Fruit fly (Drosophila melanogaster): ENCODE measurements around the gene Psf3.

Psf3 gene

dm6 chrX:10367372-10367771 lies 18.3 kb downstream of the Psf3 start, which contains the start of gene CG32679:
TSS of gene CG32679 (minus strand) at chrX:10367472.
- TF ChIP-seq Sox15 (GFP tag; optimal IDR thresholded peaks at IDR 0.05) (no peak), Eip78C (GFP tag) (no peak), CG32006 (GFP tag; optimal IDR thresholded peaks at IDR 0.05) (no peak), CG7368 (GFP tag; optimal IDR thresholded peaks at IDR 0.05) (no peak), CG11294 (GFP tag; IDR thresholded peaks at IDR 0.05) (no peak), Eip93F (GFP tag; optimal IDR thresholded peaks at IDR 0.05) (no peak), Sox14 (GFP tag; optimal IDR thresholded peaks at IDR 0.05) (no peak), Blimp-1 (GFP tag; optimal IDR thresholded peaks at IDR 0.05) (no peak), topi (GFP tag; optimal IDR thresholded peaks at IDR 0.05) (no peak), pdm3 (GFP tag; optimal IDR thresholded peaks at IDR 0.05) (no peak), CG8632 (GFP tag; optimal IDR thresholded peaks at IDR 0.05) (no peak), CG1621 (tag; optimal IDR thresholded peaks at IDR 0.05) (no peak), ss (GFP tag; optimal IDR thresholded peaks at IDR 0.05) (no peak), esn (GFP tag; optimal IDR thresholded peaks at IDR 0.05) (no peak), Gug (GFP tag; IDR thresholded peaks at IDR 0.05) (no peak)

- TF ChIP-seq achi (GFP tag; optimal IDR thresholded peaks at IDR 0.05): peak; percentile 36
- no peak for TF ChIP-seq Hr39 (GFP tag; optimal IDR thresholded peaks at IDR 0.05)
- TF ChIP-seq dac (GFP tag; optimal IDR thresholded peaks at IDR 0.05): no peak
- TF ChIP-seq net (GFP tag; optimal IDR thresholded peaks at IDR 0.05): no peak
- peak; percentile 43 for TF ChIP-seq vri (GFP tag; optimal IDR thresholded peaks at IDR 0.05)
- TF ChIP-seq Smox (GFP tag; optimal IDR thresholded peaks at IDR 0.05): no peak
- TF ChIP-seq acj6 (GFP tag; optimal IDR thresholded peaks at IDR 0.05): no peak
- no peak for TF ChIP-seq fd85E (GFP tag; optimal IDR thresholded peaks at IDR 0.05)
- no peak for TF ChIP-seq OdsH (GFP tag; optimal IDR thresholded peaks at IDR 0.05)
- TF ChIP-seq CG6808 (GFP tag; optimal IDR thresholded peaks at IDR 0.05): no peak
- TF ChIP-seq CG8119 (GFP tag; IDR thresholded peaks at IDR 0.05): no peak
- peak; percentile 89 for TF ChIP-seq Eip78C (GFP tag)
- no peak for TF ChIP-seq Sox15 (GFP tag; optimal IDR thresholded peaks at IDR 0.05)
- no peak for TF ChIP-seq Blimp-1 (GFP tag; optimal IDR thresholded peaks at IDR 0.05)
- no peak for TF ChIP-seq Ets96B (tag; optimal IDR thresholded peaks at IDR 0.05)
- peak; percentile 39 for TF ChIP-seq svp (GFP tag)
- TF ChIP-seq CG8319 (GFP tag; optimal IDR thresholded peaks at IDR 0.05): no peak
- no peak for TF ChIP-seq salr (GFP tag; optimal IDR thresholded peaks at IDR 0.05)
- TF ChIP-seq pdm3 (GFP tag; optimal IDR thresholded peaks at IDR 0.05): peak; percentile 18
- no peak for TF ChIP-seq Gug (GFP tag; IDR thresholded peaks at IDR 0.05)
- TF ChIP-seq CG6276 (GFP tag; optimal IDR thresholded peaks at IDR 0.05): peak; percentile 2
- peak; percentile 55 for TF ChIP-seq dsx (GFP tag; optimal IDR thresholded peaks at IDR 0.05; ENCODE audit: poor library complexity, severe bottlenecking)
- no peak for TF ChIP-seq cyc (GFP tag; optimal IDR thresholded peaks at IDR 0.05)
- no peak for TF ChIP-seq CG7368 (GFP tag; optimal IDR thresholded peaks at IDR 0.05)
- no peak for TF ChIP-seq CG8632 (GFP tag; optimal IDR thresholded peaks at IDR 0.05)
- TF ChIP-seq CG6163 (GFP tag; IDR thresholded peaks at IDR 0.05): peak; percentile 47; the same call in 2 of the 3 replicates
- no peak for TF ChIP-seq CG10669 (GFP tag; optimal IDR thresholded peaks at IDR 0.05)
- no peak for TF ChIP-seq Ets21C (GFP tag; optimal IDR thresholded peaks at IDR 0.05)
- TF ChIP-seq CG34406 (GFP tag; optimal IDR thresholded peaks at IDR 0.05): no peak
- no peak for TF ChIP-seq CG10631 (GFP tag; optimal IDR thresholded peaks at IDR 0.05)
- peak; percentile 42 for TF ChIP-seq CG15336 (GFP tag; IDR thresholded peaks at IDR 0.05)
- peak; percentile 23 for TF ChIP-seq CG3919 (GFP tag; optimal IDR thresholded peaks at IDR 0.05)
- TF ChIP-seq CG9139 (GFP tag; optimal IDR thresholded peaks at IDR 0.05): no peak
- no peak for TF ChIP-seq spab (GFP tag; optimal IDR thresholded peaks at IDR 0.05)
- TF ChIP-seq CG11762 (GFP tag; optimal IDR thresholded peaks at IDR 0.05; ENCODE audit: insufficient read depth): no peak
- no peak for TF ChIP-seq Met (GFP tag; optimal IDR thresholded peaks at IDR 0.05)
- TF ChIP-seq topi (GFP tag; optimal IDR thresholded peaks at IDR 0.05): peak; percentile 25
- peak; percentile 89 for TF ChIP-seq fkh (GFP tag; optimal IDR thresholded peaks at IDR 0.05)
- TF ChIP-seq Hr38 (GFP tag; optimal IDR thresholded peaks at IDR 0.05): no peak
- peak; percentile 58 to 63 for TF ChIP-seq ss (GFP tag; optimal IDR thresholded peaks at IDR 0.05)
- TF ChIP-seq CG1621 (tag; optimal IDR thresholded peaks at IDR 0.05): no peak
- no peak for TF ChIP-seq CG3032 (tag; optimal IDR thresholded peaks at IDR 0.05)
- peak; percentile 60 for TF ChIP-seq CG6854 (GFP tag; optimal IDR thresholded peaks at IDR 0.05)
Observed at dm6 chrX:10365748-10366415, 19.8 kb downstream of the Psf3 start.
